Worm (Caenorhabditis elegans): ENCODE results near the gene T22F3.2.

Gene T22F3.2

DNA sequence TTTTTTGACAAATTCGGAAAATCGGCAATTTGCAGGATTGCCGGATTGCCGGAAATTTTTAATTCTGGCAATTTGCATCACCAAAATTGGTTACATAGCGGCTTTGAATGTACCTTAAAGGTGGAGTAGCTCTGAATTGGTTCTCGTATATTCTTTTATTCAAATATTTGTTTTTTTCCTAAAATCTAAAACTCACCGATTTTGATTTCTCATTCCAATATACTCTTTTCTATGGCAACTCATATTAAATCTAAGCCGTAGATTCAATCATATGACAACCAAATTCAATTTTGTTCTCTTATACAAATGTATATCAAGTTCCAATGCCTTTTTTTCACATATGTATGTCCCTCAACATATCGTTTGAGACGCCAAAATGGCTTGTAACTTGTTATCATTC is 36.9 kb upstream of the T22F3.2 start, which contains the start of gene sri-21:
sri-21 (plus strand) TSS at position 301 of the 400 bp plus-strand sequence.
- TF ChIP-seq atf-7 (tag; optimal IDR thresholded peaks at IDR 0.05) (no peak), ceh-58 (GFP tag; IDR thresholded peaks at IDR 0.05) (no peak), ets-4 (GFP tag; optimal IDR thresholded peaks at IDR 0.05) (no peak)

DNA sequence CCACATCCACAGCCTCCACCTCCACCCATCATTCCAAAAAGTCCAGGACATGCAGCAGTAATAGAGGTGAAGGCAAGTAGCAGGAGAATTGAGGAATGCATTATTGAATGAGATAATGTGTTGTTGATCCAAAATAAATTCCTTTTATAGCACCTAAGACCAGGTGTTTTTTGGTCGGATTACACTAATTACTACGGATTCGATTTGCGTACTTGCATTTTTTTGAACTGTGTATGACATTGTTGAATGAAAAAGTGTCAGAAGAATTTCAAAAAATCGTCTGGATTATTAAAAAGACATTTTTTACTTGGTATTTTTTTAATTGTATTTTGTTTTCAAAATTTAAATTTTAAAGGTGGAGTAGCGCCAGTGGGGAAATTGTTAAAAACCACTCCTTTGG is 34.7 kb upstream of the T22F3.2 start, which contains the start of gene grl-28:
grl-28 (minus strand) TSS at position 101 of the 400 bp plus-strand sequence.
- no peak for TF ChIP-seq Y79H2A.3 (GFP tag; conservative IDR thresholded peaks at IDR 0.05)
- TF ChIP-seq nfyb-1 (GFP tag; IDR thresholded peaks at IDR 0.05), result no peak
- no peak for TF ChIP-seq chd-7 (tag; optimal IDR thresholded peaks at IDR 0.05)
- no peak for TF ChIP-seq nfya-2 (GFP tag; IDR thresholded peaks at IDR 0.05)
- no peak for TF ChIP-seq ztf-26 (tag; optimal IDR thresholded peaks at IDR 0.05)
- no peak for TF ChIP-seq hmg-20 (GFP tag; IDR thresholded peaks at IDR 0.05)
- no peak for TF ChIP-seq cebp-1 (GFP tag; IDR thresholded peaks at IDR 0.05)
- no peak for TF ChIP-seq cebp-1 (tag; optimal IDR thresholded peaks at IDR 0.05)
- no peak for TF ChIP-seq ztf-25 (GFP tag; IDR thresholded peaks at IDR 0.05)
- TF ChIP-seq tbp1 (GFP tag; optimal IDR thresholded peaks at IDR 0.05), result no peak
- no peak for TF ChIP-seq F55B11.4 (tag; optimal IDR thresholded peaks at IDR 0.05; ENCODE audit: borderline replicate concordance, insufficient read depth)
- TF ChIP-seq Y56A3A.18 (GFP tag; IDR thresholded peaks at IDR 0.05), result no peak
- TF ChIP-seq lin-26 (GFP tag; IDR thresholded peaks at IDR 0.05), result no peak

DNA sequence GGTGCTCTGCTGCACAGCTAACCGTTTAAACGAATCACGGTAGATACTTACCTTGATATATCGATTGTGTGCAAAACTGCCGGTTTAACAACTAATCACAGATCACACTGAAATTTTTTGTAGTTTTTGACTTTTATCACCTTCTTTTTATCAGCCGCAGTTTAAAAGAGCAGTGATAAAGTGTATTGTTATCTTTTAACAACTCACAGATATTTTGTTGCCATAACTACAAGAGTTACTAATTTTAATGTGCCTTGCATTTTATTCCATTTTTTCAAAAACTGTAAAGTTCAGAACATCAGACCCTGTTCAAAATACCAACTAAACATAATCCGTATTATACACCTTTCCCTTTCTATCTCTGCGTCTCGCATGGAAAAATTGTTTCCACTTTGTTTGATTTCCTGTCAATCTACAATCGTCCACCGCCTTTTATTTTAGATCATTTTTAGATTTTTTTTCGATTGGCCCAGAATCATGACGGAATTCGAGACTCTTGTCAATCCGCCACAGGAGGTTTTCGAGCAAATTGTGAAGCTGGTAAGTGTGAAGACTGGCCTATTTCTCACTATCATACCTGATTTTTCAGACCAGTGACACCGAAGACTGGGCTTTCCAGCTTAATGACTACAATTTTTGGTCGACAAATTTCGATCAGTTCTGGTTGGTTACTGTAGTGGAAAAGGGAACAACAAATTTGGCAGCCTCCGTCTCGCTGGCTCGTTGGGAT is 33.5 kb upstream of the T22F3.2 start, which contains the start of gene T24A6.20:
T24A6.20 (plus strand) TSS at position 395 of the 730 bp plus-strand sequence.
- no peak for TF ChIP-seq sptf-2 (GFP tag; optimal IDR thresholded peaks at IDR 0.05)
- TF ChIP-seq nfya-2 (GFP tag; IDR thresholded peaks at IDR 0.05), result no peak
- TF ChIP-seq hmg-1.2 (GFP tag; IDR thresholded peaks at IDR 0.05), result no peak
- TF ChIP-seq attf-5 (GFP tag; optimal IDR thresholded peaks at IDR 0.05), result no peak
- no peak for TF ChIP-seq K12H6.12 (tag; optimal IDR thresholded peaks at IDR 0.05)
- TF ChIP-seq nhr-80 (tag; optimal IDR thresholded peaks at IDR 0.05), result peak; percentile 56

DNA sequence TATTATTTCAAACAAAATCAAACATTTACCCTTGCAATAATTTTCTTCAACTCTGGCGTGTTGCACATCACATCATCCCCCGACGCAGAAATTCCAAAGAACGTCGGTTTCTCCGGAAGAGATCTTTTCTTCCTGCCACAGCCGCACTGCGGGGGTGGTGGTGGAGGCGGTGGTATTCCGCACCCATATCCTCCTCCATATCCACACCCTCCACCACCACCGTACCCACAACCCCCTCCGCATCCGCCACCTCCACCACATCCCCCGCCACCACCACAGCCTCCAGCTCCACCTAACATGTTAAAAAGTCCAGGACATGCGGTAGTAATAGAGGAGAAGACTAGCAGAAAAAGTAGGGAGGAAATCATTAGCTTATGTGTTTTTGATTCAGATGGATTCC is 31.6 kb upstream of the T22F3.2 start, which contains the start of gene grl-29:
grl-29 (minus strand) TSS at position 368 of the 400 bp plus-strand sequence.
- no peak for TF ChIP-seq lin-54 (GFP tag; optimal IDR thresholded peaks at IDR 0.05)
- peak; percentile 74; the same call in 1 of the 2 replicates for TF ChIP-seq egrh-3 (GFP tag; IDR thresholded peaks at IDR 0.05)
- TF ChIP-seq nfyb-1 (GFP tag; IDR thresholded peaks at IDR 0.05), result no peak
- no peak for TF ChIP-seq lsl-1 (GFP tag; optimal IDR thresholded peaks at IDR 0.05)
- no peak for TF ChIP-seq attf-6 (GFP tag; IDR thresholded peaks at IDR 0.05)
- no peak for TF ChIP-seq fkh-3 (tag; optimal IDR thresholded peaks at IDR 0.05)
- no peak for TF ChIP-seq attf-5 (GFP tag; optimal IDR thresholded peaks at IDR 0.05)
- no peak for TF ChIP-seq B0019.2 (GFP tag; conservative IDR thresholded peaks at IDR 0.05)
- no peak for TF ChIP-seq dox-1 (GFP tag; IDR thresholded peaks at IDR 0.05)
- TF ChIP-seq ceh-58 (GFP tag; IDR thresholded peaks at IDR 0.05), result no peak
- no peak for TF ChIP-seq akir-1 (GFP tag; optimal IDR thresholded peaks at IDR 0.05)
- TF ChIP-seq zfh-2 (GFP tag; conservative IDR thresholded peaks at IDR 0.05), result peak; percentile 85
- TF ChIP-seq mel-28 (tag; optimal IDR thresholded peaks at IDR 0.05; ENCODE audit: borderline replicate concordance), result no peak

DNA sequence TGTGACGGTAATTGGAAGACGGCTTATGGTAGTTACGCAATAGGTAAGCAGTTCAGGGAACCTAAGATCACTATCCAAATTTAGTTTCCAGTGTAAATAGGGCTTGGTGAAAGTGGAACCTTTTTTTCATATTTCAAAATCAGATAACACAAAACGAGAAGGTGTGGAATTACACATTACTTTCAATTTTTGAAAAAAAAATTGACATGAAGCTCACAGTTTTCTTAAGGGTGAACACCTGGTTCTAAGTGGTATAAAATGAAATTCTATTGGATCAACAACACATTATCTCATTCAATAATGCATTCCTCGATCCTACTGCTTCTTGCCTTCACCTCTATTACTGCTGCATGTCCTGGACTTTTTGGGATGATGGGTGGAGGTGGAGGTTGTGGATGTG is 30.5 kb upstream of the T22F3.2 start, which contains the start of gene grl-30:
grl-30 (plus strand) TSS at position 301 of the 400 bp plus-strand sequence.
- TF ChIP-seq aptf-3 (GFP tag; IDR thresholded peaks at IDR 0.05), result no peak
- no peak for TF ChIP-seq mes-4 (tag; optimal IDR thresholded peaks at IDR 0.05)
- no peak for TF ChIP-seq die-1 (tag; optimal IDR thresholded peaks at IDR 0.05)
- TF ChIP-seq efl-1 (GFP tag; optimal IDR thresholded peaks at IDR 0.05), result no peak
- TF ChIP-seq attf-5 (GFP tag; optimal IDR thresholded peaks at IDR 0.05), result no peak
- TF ChIP-seq snpc-3.4 (tag; optimal IDR thresholded peaks at IDR 0.05), result no peak
- no peak for TF ChIP-seq B0035.1 (tag; optimal IDR thresholded peaks at IDR 0.05)
- TF ChIP-seq ekl-4 (GFP tag; IDR thresholded peaks at IDR 0.05), result no peak
- TF ChIP-seq attf-3 (GFP tag; conservative IDR thresholded peaks at IDR 0.05), result no peak
- no peak for TF ChIP-seq T26A5.8 (tag; optimal IDR thresholded peaks at IDR 0.05)
- no peak for TF ChIP-seq D2030.7 (GFP tag; IDR thresholded peaks at IDR 0.05)
- no peak for TF ChIP-seq dox-1 (GFP tag; IDR thresholded peaks at IDR 0.05)
- no peak for TF ChIP-seq hmg-1.2 (GFP tag; IDR thresholded peaks at IDR 0.05)

All from whole organism, young adult.